Fruit fly (Drosophila melanogaster) whole organism, embryonic: ENCODE measurements around the gene CG43094.

Source experiments
- Abd-B ChIP-seq: fragments of 200-800 bp; sonication (Bioruptor generic); optimal IDR thresholded peaks from 2 replicates; lab custom pipeline; 2018; ENCODE audit warnings: missing biosample characterization, mild to moderate bottlenecking, missing genetic modification characterization, moderate library complexity
- Asciz ChIP-seq: fragments of 200-800 bp; sonication (Bioruptor generic); optimal IDR thresholded peaks from 2 replicates; lab custom pipeline; 2017; ENCODE audit warnings: missing biosample characterization, mild to moderate bottlenecking, missing genetic modification characterization, missing genetic modification reagents
- Atf3 ChIP-seq: fragments of 200-800 bp; sonication (Bioruptor generic); optimal IDR thresholded peaks from 3 replicates; lab custom pipeline; 2016; ENCODE audit warnings: missing biosample characterization, missing genetic modification characterization
- Blimp-1 ChIP-seq: fragments of 200-800 bp; sonication (Bioruptor generic); optimal IDR thresholded peaks from 3 replicates; lab custom pipeline; 2018; ENCODE audit warnings: missing biosample characterization, missing genetic modification characterization, mild to moderate bottlenecking, moderate library complexity, missing genetic modification reagents
- CG11093 ChIP-seq: fragments of 200-800 bp; sonication (Bioruptor generic); IDR thresholded peaks from 3 replicates; pipeline ENCODE4 v1.3.6; 2022; ENCODE audit warnings: missing biosample characterization, missing genetic modification characterization
- CG11504 ChIP-seq: fragments of 200-800 bp; sonication (Bioruptor generic); optimal IDR thresholded peaks from 3 replicates; lab custom pipeline; 2019; ENCODE audit warnings: missing biosample characterization, mild to moderate bottlenecking, missing genetic modification characterization, moderate library complexity
- CG11560 ChIP-seq: fragments of 200-800 bp; sonication (Bioruptor generic); IDR thresholded peaks from 3 replicates; pipeline ENCODE4 v1.3.6; 2022; ENCODE audit warnings: missing biosample characterization, missing genetic modification characterization
- CG14441 ChIP-seq: fragments of 200-800 bp; sonication (Bioruptor generic); IDR thresholded peaks from 2 replicates; pipeline ENCODE4 v1.3.6; 2022; ENCODE audit warnings: missing biosample characterization, missing genetic modification characterization
- CG14710 ChIP-seq: fragments of 200-800 bp; sonication (Bioruptor generic); optimal IDR thresholded peaks from 3 replicates; lab custom pipeline; 2019; ENCODE audit warnings: missing biosample characterization, mild to moderate bottlenecking, missing genetic modification characterization, moderate library complexity
- CG14965 ChIP-seq: fragments of 200-800 bp; sonication (Bioruptor generic); optimal IDR thresholded peaks from 2 replicates; lab custom pipeline; 2016; ENCODE audit warnings: missing biosample characterization, missing genetic modification characterization, borderline replicate concordance
- CG16813 ChIP-seq: fragments of 200-800 bp; sonication (Bioruptor generic); IDR thresholded peaks from 3 replicates; pipeline ENCODE4 v1.3.6; 2022; ENCODE audit warnings: missing biosample characterization, missing genetic modification characterization; ENCODE audit not compliant: partially characterized antibody
- CG17802 ChIP-seq: fragments of 200-800 bp; sonication (Bioruptor generic); optimal IDR thresholded peaks from 2 replicates; lab custom pipeline; 2018; ENCODE audit warnings: missing biosample characterization, mild to moderate bottlenecking, missing genetic modification characterization, moderate library complexity
- CG17912 ChIP-seq: fragments of 200-800 bp; sonication (Bioruptor generic); optimal IDR thresholded peaks from 2 replicates; lab custom pipeline; 2018; ENCODE audit warnings: missing biosample characterization, mild to moderate bottlenecking, missing genetic modification characterization
- CG18262 ChIP-seq: fragments of 200-800 bp; optimal IDR thresholded peaks from 3 replicates; lab custom pipeline; 2019; ENCODE audit warnings: missing biosample characterization, mild to moderate bottlenecking, missing genetic modification characterization, moderate library complexity
- CG18476 ChIP-seq: fragments of 200-800 bp; sonication (Bioruptor generic); optimal IDR thresholded peaks from 2 replicates; lab custom pipeline; 2016; ENCODE audit warnings: missing biosample characterization, mild to moderate bottlenecking, missing genetic modification characterization
- CG2202 ChIP-seq: fragments of 200-800 bp; sonication (Bioruptor generic); optimal IDR thresholded peaks from 2 replicates; lab custom pipeline; 2018; ENCODE audit warnings: missing biosample characterization, mild to moderate bottlenecking, missing genetic modification characterization
- CG32767 ChIP-seq: fragments of 200-800 bp; sonication (Bioruptor generic); IDR thresholded peaks from 2 replicates; pipeline ENCODE4 v1.3.6; 2022; ENCODE audit warnings: missing biosample characterization, missing genetic modification characterization
- CG42726 ChIP-seq: fragments of 200-800 bp; sonication (Bioruptor generic); IDR thresholded peaks from 2 replicates; pipeline ENCODE4 v1.3.6; 2022; ENCODE audit warnings: missing biosample characterization, missing genetic modification characterization; ENCODE audit not compliant: partially characterized antibody
- CG7987 ChIP-seq: fragments of 200-800 bp; sonication (Bioruptor generic); optimal IDR thresholded peaks from 2 replicates; lab custom pipeline; 2018; ENCODE audit warnings: missing biosample characterization, mild to moderate bottlenecking, missing genetic modification characterization, moderate library complexity
- CG8944 ChIP-seq: fragments of 200-800 bp; sonication (Bioruptor generic); optimal IDR thresholded peaks from 3 replicates; lab custom pipeline; 2016; ENCODE audit warnings: missing biosample characterization, missing genetic modification characterization
- CG9437 ChIP-seq: fragments of 200-800 bp; sonication (Bioruptor generic); optimal IDR thresholded peaks from 2 replicates; lab custom pipeline; 2018; ENCODE audit warnings: missing biosample characterization, mild to moderate bottlenecking, missing genetic modification characterization
- CG9817 ChIP-seq: fragments of 200-800 bp; sonication (Bioruptor generic); optimal IDR thresholded peaks from 2 replicates; lab custom pipeline; 2018; ENCODE audit warnings: missing biosample characterization, mild to moderate bottlenecking, missing genetic modification characterization, moderate library complexity
- CG9932 ChIP-seq: fragments of 200-800 bp; sonication (Bioruptor generic); IDR thresholded peaks from 2 replicates; pipeline ENCODE4 v1.3.6; 2022; ENCODE audit warnings: missing biosample characterization, missing genetic modification characterization
- D ChIP-seq, 2 experiments: fragments of 200-800 bp in 1 of 2; fragments of >200 bp in 1 of 2; sonication (Bioruptor generic) in 1 of 2; optimal IDR thresholded peaks; 2 replicates in 1 of 2; 3 replicates in 1 of 2; lab custom pipeline; 2017; ENCODE audit warnings: mild to moderate bottlenecking in 1 of 2, missing biosample characterization in 1 of 2, missing genetic modification characterization in 1 of 2, missing genetic modification reagents in 1 of 2
- Dip2 ChIP-seq: fragments of 200-800 bp; sonication (Bioruptor generic); IDR thresholded peaks from 2 replicates; pipeline ENCODE4 v1.3.6; 2022; ENCODE audit warnings: missing biosample characterization, missing genetic modification characterization
- Dip3 ChIP-seq: fragments of 200-800 bp; sonication (Bioruptor generic); optimal IDR thresholded peaks from 3 replicates; lab custom pipeline; 2016; ENCODE audit warnings: missing biosample characterization, missing genetic modification characterization
- Lim3 ChIP-seq: fragments of 200-800 bp; sonication (Bioruptor generic); IDR thresholded peaks from 2 replicates; pipeline ENCODE4 v1.3.6; 2022; ENCODE audit warnings: missing biosample characterization, missing genetic modification characterization
- Nf-YB ChIP-seq: fragments of 200-800 bp; sonication (Bioruptor generic); optimal IDR thresholded peaks from 3 replicates; lab custom pipeline; 2019; ENCODE audit warnings: missing biosample characterization, mild to moderate bottlenecking, missing genetic modification characterization, moderate library complexity
- Pdp1 ChIP-seq, 2 experiments: fragments of 200-800 bp; sonication (Bioruptor generic); optimal IDR thresholded peaks; 3 replicates each; lab custom pipeline; 2016; ENCODE audit warnings: missing biosample characterization in 2 of 2, missing genetic modification characterization in 2 of 2, mild to moderate bottlenecking in 1 of 2, moderate library complexity in 1 of 2
- Ravus ChIP-seq: fragments of 200-800 bp; sonication (Bioruptor generic); IDR thresholded peaks from 2 replicates; pipeline ENCODE4 v1.3.6; 2022; ENCODE audit warnings: missing biosample characterization, missing genetic modification characterization
- Rx ChIP-seq: fragments of 200-800 bp; sonication (Bioruptor generic); IDR thresholded peaks from 2 replicates; pipeline ENCODE4 v1.3.6; 2022; ENCODE audit warnings: missing biosample characterization, missing genetic modification characterization
- Scr ChIP-seq: fragments of 200-800 bp; sonication (Bioruptor generic); IDR thresholded peaks from 2 replicates; pipeline ENCODE4 v1.3.6; 2022; ENCODE audit warnings: missing biosample characterization, missing genetic modification characterization; ENCODE audit not compliant: partially characterized antibody
- Ssrp ChIP-seq: fragments of 200-800 bp; sonication (Bioruptor generic); optimal IDR thresholded peaks from 2 replicates; lab custom pipeline; 2018; ENCODE audit warnings: missing biosample characterization, mild to moderate bottlenecking, missing genetic modification characterization, moderate library complexity
- ab ChIP-seq: fragments of 200-800 bp; sonication (Bioruptor generic); optimal IDR thresholded peaks from 2 replicates; lab custom pipeline; 2016; ENCODE audit warnings: missing biosample characterization, missing genetic modification characterization
- chif ChIP-seq, 2 experiments: fragments of 200-800 bp; sonication (Bioruptor generic); optimal IDR thresholded peaks; 3 replicates each; lab custom pipeline; 2016; ENCODE audit warnings: missing biosample characterization in 2 of 2, missing genetic modification characterization in 2 of 2
- crc ChIP-seq: fragments of 200-800 bp; sonication (Bioruptor generic); optimal IDR thresholded peaks from 2 replicates; lab custom pipeline; 2016; ENCODE audit warnings: missing biosample characterization, missing genetic modification characterization
- dati ChIP-seq: fragments of 200-800 bp; sonication (Bioruptor generic); IDR thresholded peaks from 2 replicates; pipeline ENCODE4 v1.3.6; 2022; ENCODE audit warnings: missing biosample characterization, missing genetic modification characterization
- en ChIP-seq: fragments of 200-800 bp; sonication (Bioruptor generic); optimal IDR thresholded peaks from 2 replicates; lab custom pipeline; 2016; ENCODE audit warnings: missing biosample characterization, missing genetic modification characterization
- h ChIP-seq: fragments of >200 bp; optimal IDR thresholded peaks from 2 replicates; lab custom pipeline; 2017
- inv ChIP-seq: fragments of 200-800 bp; sonication (Bioruptor generic); IDR thresholded peaks from 2 replicates; pipeline ENCODE4 v1.3.6; 2022; ENCODE audit warnings: missing biosample characterization, missing genetic modification characterization; ENCODE audit not compliant: partially characterized antibody
- jigr1 ChIP-seq: fragments of 200-800 bp; sonication (Bioruptor generic); IDR thresholded peaks from 3 replicates; pipeline ENCODE4 v1.3.6; 2022; ENCODE audit warnings: missing biosample characterization, missing genetic modification characterization
- nau ChIP-seq: fragments of 200-800 bp; sonication (Bioruptor generic); optimal IDR thresholded peaks from 3 replicates; lab custom pipeline; 2017; ENCODE audit warnings: missing biosample characterization, mild to moderate bottlenecking, missing genetic modification characterization, missing genetic modification reagents
- sens-2 ChIP-seq: fragments of 200-800 bp; sonication (Bioruptor generic); IDR thresholded peaks from 2 replicates; pipeline ENCODE4 v1.3.6; 2022; ENCODE audit warnings: missing biosample characterization, missing genetic modification characterization
- shn ChIP-seq: fragments of 200-800 bp; sonication (Bioruptor generic); optimal IDR thresholded peaks from 3 replicates; lab custom pipeline; 2016; ENCODE audit warnings: missing biosample characterization, missing genetic modification characterization
- toy ChIP-seq: fragments of 200-800 bp; sonication (Bioruptor generic); IDR thresholded peaks from 2 replicates; pipeline ENCODE4 v1.3.6; 2022; ENCODE audit warnings: missing biosample characterization, missing genetic modification characterization
- vvl ChIP-seq: fragments of 200-800 bp; sonication (Bioruptor generic); IDR thresholded peaks from 2 replicates; pipeline ENCODE4 v1.3.6; 2022; ENCODE audit warnings: missing biosample characterization, missing genetic modification characterization
- zen2 ChIP-seq: fragments of 200-800 bp; sonication (Bioruptor generic); IDR thresholded peaks from 3 replicates; pipeline ENCODE4 v1.3.6; 2022; ENCODE audit warnings: missing biosample characterization, missing genetic modification characterization; ENCODE audit not compliant: partially characterized antibody
- zfh2 ChIP-seq: fragments of 200-800 bp; sonication (Bioruptor generic); optimal IDR thresholded peaks from 2 replicates; lab custom pipeline; 2016; ENCODE audit warnings: missing biosample characterization, missing genetic modification characterization

Gene CG43094

dm6 chr3R:22724149-22724973, 46.4 kb downstream of the CG43094 start, which contains the start of gene Irp-1A (continued):
- TF ChIP-seq zen2 (GFP tag; lab: Robert Waterston, UW) (peak; percentile 71), CG18262 (tag; lab: Kevin White, UChicago) (peak; percentile 85), Rx (GFP tag; lab: Robert Waterston, UW) (no peak), en (GFP tag; lab: Kevin White, UChicago) (no peak), vvl (peak; percentile 90), jigr1 (GFP tag; lab: Robert Waterston, UW) (no peak), CG11560 (tag; lab: Robert Waterston, UW) (no peak), Ravus (GFP tag; lab: Robert Waterston, UW) (peak; percentile 2; the same call in 1 of the 2 replicates), zfh2 (peak; percentile 14), Dip3 (GFP tag; lab: Kevin White, UChicago) (no peak), CG17802 (tag; lab: Kevin White, UChicago) (no peak), Nf-YB (GFP tag; lab: Kevin White, UChicago) (peak; percentile 65), CG9817 (tag; lab: Kevin White, UChicago) (peak; percentile 59), crc (GFP tag; lab: Kevin White, UChicago) (no peak), CG8944 (GFP tag; lab: Kevin White, UChicago) (no peak), Abd-B (GFP tag; lab: Kevin White, UChicago) (peak; percentile 37), CG11504 (tag; lab: Kevin White, UChicago) (peak; percentile 85), Dip2 (GFP tag; lab: Robert Waterston, UW) (no peak), CG9932 (GFP tag; lab: Robert Waterston, UW) (peak; percentile 84), Scr (GFP tag; lab: Robert Waterston, UW) (peak; percentile 90), CG32767 (GFP tag; lab: Robert Waterston, UW) (peak; percentile 43), CG18476 (GFP tag; lab: Kevin White, UChicago) (peak; percentile 18), ab (GFP tag; lab: Kevin White, UChicago) (no peak), CG14441 (GFP tag; lab: Robert Waterston, UW) (peak; percentile 64), CG17912 (GFP tag; lab: Kevin White, UChicago) (no peak), CG11093 (GFP tag; lab: Robert Waterston, UW) (no peak), CG9437 (GFP tag; lab: Kevin White, UChicago) (peak; percentile 68), chif (GFP tag; optimal IDR thresholded peaks at IDR 0.05; lab: Kevin White, UChicago) (no peak), CG7987 (no peak), Asciz (GFP tag; lab: Kevin White, UChicago) (no peak), toy (0 out of 2 replicates have a peak, but pooled peaks have one; percentile 56), Atf3 (GFP tag; lab: Kevin White, UChicago) (no peak), CG14710 (tag; lab: Kevin White, UChicago) (peak; percentile 81), CG42726 (GFP tag; lab: Robert Waterston, UW) (peak; percentile 22; the same call in 1 of the 2 replicates), CG14965 (GFP tag; lab: Kevin White, UChicago) (no peak), CG16813 (GFP tag; lab: Robert Waterston, UW) (peak; percentile 81), Blimp-1 (GFP tag; lab: Kevin White, UChicago) (peak; percentile 84), inv (peak; percentile 72), h (lab: Kevin White, UChicago) (no peak), nau (peak; percentile 11), D (optimal IDR thresholded peaks at IDR 0.05; lab: Kevin White, UChicago) (no peak), D (GFP tag; optimal IDR thresholded peaks at IDR 0.05; lab: Kevin White, UChicago) (peak; percentile 33), Ssrp (tag; lab: Kevin White, UChicago) (peak; percentile 66), dati (GFP tag; lab: Robert Waterston, UW) (no peak), shn (GFP tag; lab: Kevin White, UChicago) (no peak), CG2202 (tag; lab: Kevin White, UChicago) (peak; percentile 39), sens-2 (no peak), Pdp1 (GFP tag; optimal IDR thresholded peaks at IDR 0.05; lab: Kevin White, UChicago) (peak in 1 of 2 experiments; percentile 54), Lim3 (GFP tag; lab: Robert Waterston, UW) (no peak)
